Worm (Caenorhabditis elegans): Measurements from ENCODE around the gene C05D12.3.
A peak's percentile ranks its signal among the peaks of the same experiment; 100 is the strongest.

C05D12.3 gene

ce11 chrII:11450882-11451281 lies 25.8 kb downstream of the C05D12.3 start:
- TF ChIP-seq unc-62 (GFP tag; optimal IDR thresholded peaks at IDR 0.05): no peak
- no peak for TF ChIP-seq unc-120 (tag; optimal IDR thresholded peaks at IDR 0.05; ENCODE audit: poor library complexity, severe bottlenecking)
- TF ChIP-seq mep-1 (tag; optimal IDR thresholded peaks at IDR 0.05): no peak
- TF ChIP-seq unc-39 (tag; optimal IDR thresholded peaks at IDR 0.05): no peak
- TF ChIP-seq ham-2 (GFP tag; optimal IDR thresholded peaks at IDR 0.05): no peak
- no peak for TF ChIP-seq cnd-1 (tag; optimal IDR thresholded peaks at IDR 0.05)
- TF ChIP-seq hlh-1 (tag; optimal IDR thresholded peaks at IDR 0.05): no peak
- TF ChIP-seq mab-5 (tag; optimal IDR thresholded peaks at IDR 0.05): no peak
- no peak for TF ChIP-seq pha-4 (tag; optimal IDR thresholded peaks at IDR 0.05)
- no peak for TF ChIP-seq nhr-76 (tag; optimal IDR thresholded peaks at IDR 0.05)
- no peak for TF ChIP-seq nhr-237 (tag; optimal IDR thresholded peaks at IDR 0.05)
- TF ChIP-seq lin-32 (GFP tag; optimal IDR thresholded peaks at IDR 0.05): no peak
- TF ChIP-seq M03D4.4 (tag; optimal IDR thresholded peaks at IDR 0.05): no peak
- TF ChIP-seq snpc-4 (tag; optimal IDR thresholded peaks at IDR 0.05): no peak
- TF ChIP-seq tbx-8 (GFP tag; optimal IDR thresholded peaks at IDR 0.05): no peak
- no peak for TF ChIP-seq sem-2 (GFP tag; optimal IDR thresholded peaks at IDR 0.05)
- no peak for TF ChIP-seq elt-1 (tag; optimal IDR thresholded peaks at IDR 0.05; ENCODE audit: borderline replicate concordance, insufficient read depth)
- no peak for TF ChIP-seq nhr-2 (tag; optimal IDR thresholded peaks at IDR 0.05)

DNA sequence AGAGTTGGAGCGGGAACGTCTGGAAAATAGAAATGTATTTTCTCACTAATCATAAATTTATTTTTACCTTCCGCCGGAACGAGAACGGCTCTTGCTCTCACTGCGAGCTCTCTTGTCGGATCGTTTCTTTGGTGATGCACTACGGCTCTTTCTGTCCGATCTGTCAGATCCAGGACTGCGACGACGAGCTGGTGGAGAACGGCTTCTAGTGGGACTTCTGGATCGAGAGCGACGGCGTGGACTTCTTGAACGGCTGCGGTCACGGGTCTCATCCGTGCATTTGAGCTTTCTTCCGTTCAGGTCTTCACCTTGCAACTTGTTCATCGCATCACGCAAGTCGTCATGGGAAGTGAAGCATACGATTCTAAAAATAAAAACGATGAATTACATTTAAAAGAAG lies 26.7 kb downstream of the C05D12.3 start:
- TF ChIP-seq hlh-1 (tag; optimal IDR thresholded peaks at IDR 0.05): no peak
- no peak for TF ChIP-seq unc-62 (GFP tag; optimal IDR thresholded peaks at IDR 0.05)

DNA sequence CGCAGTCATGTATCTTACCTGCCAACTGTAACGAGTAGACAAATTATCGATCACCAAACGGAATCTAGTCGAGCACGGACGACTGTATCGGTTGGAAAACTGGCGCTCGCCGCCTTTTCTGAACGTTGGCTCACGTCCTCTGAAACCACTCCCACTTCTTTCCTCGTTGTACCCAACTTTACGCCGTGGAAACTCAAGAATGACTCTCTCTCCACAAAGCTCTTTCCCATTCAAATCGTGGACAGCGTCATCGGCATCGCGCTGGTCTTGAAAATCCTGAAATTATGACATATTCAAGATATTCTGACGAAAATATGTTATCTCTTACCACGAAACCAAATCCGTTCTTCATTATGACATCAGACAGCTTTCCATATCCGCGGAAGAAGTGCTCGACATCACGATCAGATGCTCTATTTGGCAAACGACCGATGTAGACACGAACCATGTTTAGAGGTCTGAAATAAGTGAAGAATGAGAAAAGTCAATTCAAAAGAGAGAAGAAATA lies 27.5 kb downstream of the C05D12.3 start, which contains the start of gene rsp-2:
TSS of gene rsp-2 (minus strand) at position 458 of the 508 bp plus-strand sequence.
- no peak for TF ChIP-seq mab-5 (tag; optimal IDR thresholded peaks at IDR 0.05)
- no peak for TF ChIP-seq elt-3 (tag; optimal IDR thresholded peaks at IDR 0.05)
- no peak for TF ChIP-seq ham-2 (GFP tag; optimal IDR thresholded peaks at IDR 0.05)
- TF ChIP-seq cnd-1 (tag; optimal IDR thresholded peaks at IDR 0.05): no peak
- TF ChIP-seq ces-1 (GFP tag; optimal IDR thresholded peaks at IDR 0.05): no peak
- no peak for TF ChIP-seq pha-4 (tag; optimal IDR thresholded peaks at IDR 0.05)
- TF ChIP-seq nhr-2 (tag; optimal IDR thresholded peaks at IDR 0.05): no peak
- no peak for TF ChIP-seq elt-1 (tag; optimal IDR thresholded peaks at IDR 0.05; ENCODE audit: borderline replicate concordance, insufficient read depth)
- TF ChIP-seq hlh-1 (tag; optimal IDR thresholded peaks at IDR 0.05): no peak

DNA sequence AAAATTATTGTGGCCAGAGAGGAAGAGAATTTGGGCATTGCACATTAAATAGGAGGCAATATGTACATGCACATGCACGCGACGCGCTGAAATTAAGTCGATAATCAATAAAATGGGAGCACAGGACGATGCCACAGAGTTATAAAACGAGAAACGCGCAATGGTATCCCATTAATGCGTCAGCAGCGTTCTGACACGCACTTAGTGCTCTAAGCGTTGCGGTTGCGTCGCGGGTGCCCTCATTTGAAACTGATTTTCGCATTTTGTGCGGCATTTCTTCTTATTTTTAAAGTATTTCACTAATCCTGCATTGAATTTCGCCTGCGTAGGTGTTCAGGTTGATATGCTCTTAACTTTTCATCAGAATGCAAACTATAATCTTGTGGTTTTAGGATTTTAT lies 28.0 kb downstream of the C05D12.3 start, which contains the start of gene rsp-1:
TSS of gene rsp-1 (plus strand) at position 338 of the 400 bp plus-strand sequence.
- TF ChIP-seq M03D4.4 (tag; optimal IDR thresholded peaks at IDR 0.05): peak; percentile 37
- TF ChIP-seq ceh-39 (tag; optimal IDR thresholded peaks at IDR 0.05): peak; percentile 79
- TF ChIP-seq nhr-237 (tag; optimal IDR thresholded peaks at IDR 0.05): peak; percentile 72
- TF ChIP-seq lsy-2 (tag; optimal IDR thresholded peaks at IDR 0.05): peak; percentile 80
- peak; percentile 40 for TF ChIP-seq elt-3 (tag; optimal IDR thresholded peaks at IDR 0.05)
- TF ChIP-seq pha-4 (tag; optimal IDR thresholded peaks at IDR 0.05): peak; percentile 96
- no peak for TF ChIP-seq unc-39 (tag; optimal IDR thresholded peaks at IDR 0.05)
- TF ChIP-seq ham-2 (GFP tag; optimal IDR thresholded peaks at IDR 0.05): no peak
- TF ChIP-seq unc-120 (tag; optimal IDR thresholded peaks at IDR 0.05; ENCODE audit: poor library complexity, severe bottlenecking): peak; percentile 31
- peak; percentile 86 for TF ChIP-seq mep-1 (tag; optimal IDR thresholded peaks at IDR 0.05)
- TF ChIP-seq ces-1 (GFP tag; optimal IDR thresholded peaks at IDR 0.05): peak; percentile 67
- peak; percentile 53 for TF ChIP-seq ceh-43 (GFP tag; optimal IDR thresholded peaks at IDR 0.05)
- TF ChIP-seq tbx-8 (GFP tag; optimal IDR thresholded peaks at IDR 0.05): peak; percentile 15
- peak; percentile 66 for TF ChIP-seq cnd-1 (tag; optimal IDR thresholded peaks at IDR 0.05)
- no peak for TF ChIP-seq flh-1 (GFP tag; optimal IDR thresholded peaks at IDR 0.05)
- TF ChIP-seq drap-1 (GFP tag; optimal IDR thresholded peaks at IDR 0.05): peak; percentile 39
- TF ChIP-seq nhr-12 (tag; optimal IDR thresholded peaks at IDR 0.05): no peak
- peak; percentile 44 for TF ChIP-seq hlh-1 (tag; optimal IDR thresholded peaks at IDR 0.05)
- peak; percentile 81 for TF ChIP-seq mls-2 (tag; optimal IDR thresholded peaks at IDR 0.05)
- peak; percentile 90 for TF ChIP-seq sptf-1 (tag; optimal IDR thresholded peaks at IDR 0.05)
- TF ChIP-seq ceh-83 (GFP tag; optimal IDR thresholded peaks at IDR 0.05): no peak
- peak; percentile 20 for TF ChIP-seq lin-32 (GFP tag; optimal IDR thresholded peaks at IDR 0.05)
- peak; percentile 75 for TF ChIP-seq ztf-11 (tag; optimal IDR thresholded peaks at IDR 0.05)
- TF ChIP-seq unc-62 (GFP tag; optimal IDR thresholded peaks at IDR 0.05): peak; percentile 43
- peak; percentile 93 for TF ChIP-seq lin-13 (tag; optimal IDR thresholded peaks at IDR 0.05)

Data from whole organism, mixed stage, embryonic.